Worm (Caenorhabditis elegans) whole organism, young adult: ENCODE results near the gene C53A5.13.
A peak's percentile ranks its signal among the peaks of the same experiment; 100 is the strongest.

ENCODE experiments used
- B0035.1 ChIP-seq: sonication (generic microtip); optimal IDR thresholded peaks from 2 replicates; lab custom pipeline; 2016; ENCODE audit warnings: missing genetic modification characterization, mild to moderate bottlenecking, missing compliant biosample characterization, missing genotype, missing genetic modification reagents
- B0261.1 ChIP-seq: sonication (generic microtip); optimal IDR thresholded peaks from 2 replicates; lab custom pipeline; 2016; ENCODE audit warnings: mild to moderate bottlenecking, missing genetic modification characterization, moderate library complexity, missing compliant biosample characterization
- C06A6.2 ChIP-seq: fragments of 200-800 bp; sonication (Bioruptor generic); conservative IDR thresholded peaks from 2 replicates; pipeline ENCODE4 v1.3.6; 2022; ENCODE audit warnings: missing genetic modification characterization, missing compliant biosample characterization
- F37B4.10 ChIP-seq: fragments of 200-800 bp; sonication (Bioruptor generic); IDR thresholded peaks from 2 replicates; pipeline ENCODE4 v1.3.6; 2022; ENCODE audit warnings: missing genetic modification characterization, missing compliant biosample characterization
- F57C9.4 ChIP-seq: sonication (generic microtip); optimal IDR thresholded peaks from 2 replicates; lab custom pipeline; 2017; ENCODE audit warnings: mild to moderate bottlenecking, missing genetic modification characterization, missing compliant biosample characterization
- K12H6.12 ChIP-seq: fragments of 200-800 bp; sonication (Bioruptor generic); optimal IDR thresholded peaks from 2 replicates; lab custom pipeline; 2018; ENCODE audit warnings: mild to moderate bottlenecking, missing genetic modification characterization, missing compliant biosample characterization
- T07F8.4 ChIP-seq: sonication (generic microtip); optimal IDR thresholded peaks from 2 replicates; lab custom pipeline; 2016; ENCODE audit warnings: mild to moderate bottlenecking, missing genetic modification characterization, moderate library complexity, missing compliant biosample characterization
- Y79H2A.3 ChIP-seq: fragments of 200-800 bp; sonication (Bioruptor generic); conservative IDR thresholded peaks from 2 replicates; pipeline ENCODE4 v1.3.6; 2022; ENCODE audit warnings: missing genetic modification reagents, missing genetic modification characterization, missing compliant biosample characterization
- akir-1 ChIP-seq: fragments of 200-800 bp; sonication (Bioruptor generic); optimal IDR thresholded peaks from 2 replicates; lab custom pipeline; 2018; ENCODE audit warnings: mild to moderate bottlenecking, missing genetic modification characterization, moderate library complexity, missing compliant biosample characterization
- aptf-2 ChIP-seq: fragments of 200-800 bp; sonication (Bioruptor generic); conservative IDR thresholded peaks from 2 replicates; pipeline ENCODE4 v1.3.6; 2022; ENCODE audit warnings: missing genetic modification reagents, missing genetic modification characterization, missing compliant biosample characterization
- cebp-2 ChIP-seq: fragments of 200-800 bp; sonication (Bioruptor generic); IDR thresholded peaks from 2 replicates; pipeline ENCODE4 v1.3.6; 2022; ENCODE audit warnings: missing genetic modification characterization, missing compliant biosample characterization
- ceh-91 ChIP-seq: fragments of 200-800 bp; sonication (Bioruptor generic); IDR thresholded peaks from 2 replicates; pipeline ENCODE4 v1.3.6; 2022; ENCODE audit warnings: missing genetic modification reagents, missing genetic modification characterization, missing compliant biosample characterization
- die-1 ChIP-seq: sonication (generic microtip); optimal IDR thresholded peaks from 2 replicates; lab custom pipeline; 2016; ENCODE audit warnings: missing genotype, mild to moderate bottlenecking, missing genetic modification characterization, missing compliant biosample characterization
- dpff-1 ChIP-seq: sonication (generic microtip); optimal IDR thresholded peaks from 2 replicates; lab custom pipeline; 2017; ENCODE audit warnings: mild to moderate bottlenecking, missing genetic modification characterization, missing compliant biosample characterization
- efl-1 ChIP-seq: fragments of 150-350 bp; optimal IDR thresholded peaks from 2 replicates; lab custom pipeline; 2014; ENCODE audit warnings: missing biosample characterization, missing genetic modification reagents, missing genetic modification characterization
- egl-18 ChIP-seq: fragments of 200-800 bp; sonication (Bioruptor generic); IDR thresholded peaks from 2 replicates; pipeline ENCODE4 v1.3.6; 2022; ENCODE audit warnings: missing genetic modification reagents, missing genetic modification characterization, missing compliant biosample characterization
- egl-44 ChIP-seq: fragments of 200-800 bp; sonication (Bioruptor generic); IDR thresholded peaks from 2 replicates; pipeline ENCODE4 v1.3.6; 2022; ENCODE audit warnings: missing genetic modification reagents, missing genetic modification characterization, missing compliant biosample characterization
- ekl-4 ChIP-seq: fragments of 200-800 bp; sonication (Bioruptor generic); IDR thresholded peaks from 2 replicates; pipeline ENCODE4 v1.3.6; 2022; ENCODE audit warnings: missing genetic modification reagents, missing genetic modification characterization, missing compliant biosample characterization
- hlh-26 ChIP-seq: fragments of 200-800 bp; sonication (Bioruptor generic); conservative IDR thresholded peaks from 2 replicates; pipeline ENCODE4 v1.3.6; 2022; ENCODE audit warnings: missing genetic modification reagents, missing genetic modification characterization, missing compliant biosample characterization
- hmg-1.2 ChIP-seq: fragments of 200-800 bp; sonication (Bioruptor generic); IDR thresholded peaks from 2 replicates; pipeline ENCODE4 v1.3.6; 2022; ENCODE audit warnings: missing genetic modification reagents, missing genetic modification characterization, missing compliant biosample characterization
- lin-54 ChIP-seq: fragments of 200-800 bp; sonication (Bioruptor generic); optimal IDR thresholded peaks from 2 replicates; lab custom pipeline; 2018; ENCODE audit warnings: mild to moderate bottlenecking, missing genetic modification characterization, missing compliant biosample characterization
- madf-6 ChIP-seq: fragments of 200-800 bp; sonication (Bioruptor generic); IDR thresholded peaks from 2 replicates; pipeline ENCODE4 v1.3.6; 2022; ENCODE audit warnings: missing genetic modification reagents, missing genetic modification characterization, missing compliant biosample characterization
- madf-8 ChIP-seq: fragments of 200-800 bp; sonication (Bioruptor generic); conservative IDR thresholded peaks from 2 replicates; pipeline ENCODE4 v1.3.6; 2022; ENCODE audit warnings: missing genetic modification reagents, missing genetic modification characterization, missing compliant biosample characterization
- nfyb-1 ChIP-seq: fragments of 200-800 bp; sonication (Bioruptor generic); IDR thresholded peaks from 2 replicates; pipeline ENCODE4 v1.3.6; 2022; ENCODE audit warnings: missing genetic modification reagents, missing genetic modification characterization, missing compliant biosample characterization
- nhr-27 ChIP-seq: fragments of 200-800 bp; sonication (Bioruptor generic); optimal IDR thresholded peaks from 2 replicates; lab custom pipeline; 2018; ENCODE audit warnings: mild to moderate bottlenecking, missing genetic modification characterization, moderate library complexity, missing compliant biosample characterization
- nhr-80 ChIP-seq: sonication (generic microtip); optimal IDR thresholded peaks from 2 replicates; lab custom pipeline; 2016; ENCODE audit warnings: missing genetic modification characterization, missing compliant biosample characterization
- repo-1 ChIP-seq: sonication (generic microtip); optimal IDR thresholded peaks from 2 replicates; lab custom pipeline; 2017; ENCODE audit warnings: mild to moderate bottlenecking, missing genetic modification characterization, missing compliant biosample characterization
- sea-2 ChIP-seq: fragments of 200-800 bp; sonication (Bioruptor generic); IDR thresholded peaks from 2 replicates; pipeline ENCODE4 v1.3.6; 2022; ENCODE audit warnings: missing genetic modification characterization, missing compliant biosample characterization
- snpc-3.4 ChIP-seq: sonication (generic microtip); optimal IDR thresholded peaks from 2 replicates; lab custom pipeline; 2017; ENCODE audit warnings: missing genetic modification characterization, mild to moderate bottlenecking, missing compliant biosample characterization, antibody characterized with exemption, moderate library complexity, missing genotype, missing genetic modification reagents
- somi-1 ChIP-seq: fragments of 200-800 bp; sonication (Bioruptor generic); optimal IDR thresholded peaks from 2 replicates; lab custom pipeline; 2018; ENCODE audit warnings: mild to moderate bottlenecking, missing genetic modification characterization, missing compliant biosample characterization
- sptf-2 ChIP-seq: fragments of 200-800 bp; sonication (Bioruptor generic); optimal IDR thresholded peaks from 2 replicates; lab custom pipeline; 2018; ENCODE audit warnings: mild to moderate bottlenecking, missing genetic modification characterization, missing compliant biosample characterization
- unc-130 ChIP-seq: sonication (generic microtip); optimal IDR thresholded peaks from 2 replicates; lab custom pipeline; 2016; ENCODE audit warnings: missing genetic modification reagents, missing genetic modification characterization, missing compliant biosample characterization
- unc-62 ChIP-seq: fragments of 150-350 bp; optimal IDR thresholded peaks from 2 replicates; lab custom pipeline; 2014; ENCODE audit warnings: missing biosample characterization, missing genetic modification reagents, missing genetic modification characterization
- xnd-1 ChIP-seq: sonication (generic microtip); optimal IDR thresholded peaks from 2 replicates; lab custom pipeline; 2016; ENCODE audit warnings: missing genotype, missing genetic modification reagents, missing genetic modification characterization, missing compliant biosample characterization
- ztf-22 ChIP-seq: fragments of 200-800 bp; sonication (Bioruptor generic); optimal IDR thresholded peaks from 2 replicates; lab custom pipeline; 2018; ENCODE audit warnings: mild to moderate bottlenecking, missing genetic modification characterization, moderate library complexity, missing compliant biosample characterization

The C53A5.13 gene

ce11 chrV:14585351-14585750, 38.7 kb downstream of the C53A5.13 start, which contains the start of gene Y40H4A.2:
Y40H4A.2 (minus strand) TSS chrV:14585451.
- TF ChIP-seq ekl-4 (GFP tag; lab: Robert Waterston, UW) (no peak), egl-44 (no peak), dpff-1 (tag; lab: Kevin White, UChicago) (no peak), aptf-2 (GFP tag; lab: Robert Waterston, UW) (no peak), T07F8.4 (tag; lab: Kevin White, UChicago) (no peak), ztf-22 (GFP tag; lab: Kevin White, UChicago) (no peak), B0261.1 (tag; lab: Kevin White, UChicago) (no peak), unc-130 (no peak)

ce11 chrV:14594103-14594502, 47.4 kb downstream of the C53A5.13 start:
- no peak for TF ChIP-seq F37B4.10 (GFP tag; lab: Robert Waterston, UW)
- peak; percentile 51 for TF ChIP-seq madf-8 (GFP tag; lab: Robert Waterston, UW)
- TF ChIP-seq snpc-3.4 (tag; lab: Kevin White, UChicago): no peak
- TF ChIP-seq Y79H2A.3 (GFP tag; lab: Robert Waterston, UW): no peak
- TF ChIP-seq ceh-91 (GFP tag; lab: Robert Waterston, UW): peak; percentile 22; the same call in 1 of the 2 replicates
- 0 out of 2 replicates have a peak, but pooled peaks have one; percentile 8 for TF ChIP-seq hmg-1.2 (GFP tag; lab: Robert Waterston, UW)
- no peak for TF ChIP-seq C06A6.2
- no peak for TF ChIP-seq lin-54 (GFP tag; lab: Kevin White, UChicago)
- TF ChIP-seq repo-1 (tag; lab: Kevin White, UChicago): no peak
- no peak for TF ChIP-seq cebp-2
- no peak for TF ChIP-seq egl-44
- TF ChIP-seq B0035.1 (tag; lab: Kevin White, UChicago): no peak
- no peak for TF ChIP-seq nhr-27 (tag; lab: Kevin White, UChicago)
- TF ChIP-seq efl-1 (GFP tag; lab: Kevin White, UChicago): peak; percentile 38
- TF ChIP-seq F57C9.4 (tag; lab: Kevin White, UChicago): no peak
- TF ChIP-seq madf-6 (GFP tag; lab: Robert Waterston, UW): peak; percentile 73
- no peak for TF ChIP-seq B0261.1 (tag; lab: Kevin White, UChicago)
- TF ChIP-seq hlh-26: no peak
- TF ChIP-seq unc-62 (GFP tag; lab: Kevin White, UChicago): no peak
- no peak for TF ChIP-seq akir-1 (GFP tag; lab: Kevin White, UChicago)
- TF ChIP-seq somi-1 (GFP tag; lab: Kevin White, UChicago): no peak
- no peak for TF ChIP-seq nfyb-1 (GFP tag; lab: Robert Waterston, UW)
- TF ChIP-seq xnd-1 (tag; lab: Kevin White, UChicago): peak; percentile 47
- no peak for TF ChIP-seq sea-2 (GFP tag; lab: Robert Waterston, UW)
- no peak for TF ChIP-seq sptf-2 (GFP tag; lab: Kevin White, UChicago)

ce11 chrV:14594943-14595342, 48.3 kb downstream of the C53A5.13 start:
- peak; percentile 34 for TF ChIP-seq repo-1 (tag; lab: Kevin White, UChicago)
- peak; percentile 44; the same call in 1 of the 2 replicates for TF ChIP-seq nfyb-1 (GFP tag; lab: Robert Waterston, UW)
- TF ChIP-seq K12H6.12 (tag; lab: Kevin White, UChicago): no peak
- TF ChIP-seq, all 124 proteins: peak for 2

- no peak for TF ChIP-seq die-1 (tag; lab: Kevin White, UChicago)
- TF ChIP-seq nhr-80 (tag; lab: Kevin White, UChicago): peak; percentile 5
- TF ChIP-seq egl-18 (GFP tag; lab: Robert Waterston, UW): no peak
Observed at ce11 chrV:14595984-14596383, 49.3 kb downstream of the C53A5.13 start.
